Worm (Caenorhabditis elegans): ENCODE results near the gene clec-51.

The clec-51 gene

ce11 chrIV:8163687-8164086 lies at the start of gene clec-51:
Gene clec-51, minus strand, starts transcription at chrIV:8163800.
- no peak for TF ChIP-seq dao-5 (tag; optimal IDR thresholded peaks at IDR 0.05)
- TF ChIP-seq him-1 (tag; optimal IDR thresholded peaks at IDR 0.05) = no peak
- no peak for TF ChIP-seq W03F9.2 (tag; optimal IDR thresholded peaks at IDR 0.05)

DNA sequence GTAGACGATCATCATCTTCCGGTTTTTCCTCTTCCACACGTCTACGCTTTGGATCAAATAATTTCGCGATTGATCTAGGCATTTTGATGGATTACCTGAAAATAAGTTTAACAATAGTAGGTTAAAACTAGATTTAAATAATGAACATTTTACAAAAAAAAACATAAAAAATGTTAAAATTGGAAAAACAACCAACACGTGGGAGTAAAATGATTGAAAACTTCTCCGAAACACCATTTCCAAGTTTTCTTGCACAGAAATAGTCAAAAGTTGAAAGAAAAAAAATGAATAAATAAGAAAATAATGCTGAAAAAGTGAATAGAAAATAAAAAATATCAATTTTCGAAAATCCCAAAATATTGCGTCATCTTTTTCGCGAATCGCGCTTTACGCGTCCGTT lies 48.1 kb upstream of the clec-51 start, which contains the start of gene C07G1.7:
Gene C07G1.7 (minus strand): TSS at position 101 of the 400 bp plus-strand sequence.
- TF ChIP-seq dao-5 (tag; optimal IDR thresholded peaks at IDR 0.05) = no peak
- TF ChIP-seq him-1 (tag; optimal IDR thresholded peaks at IDR 0.05) = no peak
- no peak for TF ChIP-seq W03F9.2 (tag; optimal IDR thresholded peaks at IDR 0.05)

DNA sequence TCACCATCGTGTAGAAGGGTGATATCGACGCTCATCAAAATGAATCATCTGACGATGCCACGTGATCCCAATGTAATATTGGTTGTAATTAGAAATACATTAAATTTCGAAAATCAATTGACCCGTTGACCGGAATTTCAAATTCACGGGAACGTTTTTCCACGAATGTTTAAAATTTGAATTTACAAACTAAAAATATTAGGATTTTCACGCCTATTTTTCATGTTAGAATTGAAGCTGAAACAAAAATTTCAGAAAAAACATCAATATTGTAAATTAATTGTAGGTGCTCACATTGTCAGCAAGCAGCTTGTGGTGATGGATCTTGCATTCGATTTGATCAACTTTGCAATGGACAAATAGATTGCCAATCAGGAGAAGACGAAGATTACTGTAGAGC lies 46.7 kb upstream of the clec-51 start, which contains the start of gene C07G1.6:
Gene C07G1.6 (minus strand): TSS at position 101 of the 400 bp plus-strand sequence.
- TF ChIP-seq W03F9.2 (tag; optimal IDR thresholded peaks at IDR 0.05) (no peak), dao-5 (tag; optimal IDR thresholded peaks at IDR 0.05) (no peak), him-1 (tag; optimal IDR thresholded peaks at IDR 0.05) (no peak)

- TF ChIP-seq W03F9.2 (tag; optimal IDR thresholded peaks at IDR 0.05) = no peak
- TF ChIP-seq him-1 (tag; optimal IDR thresholded peaks at IDR 0.05) = no peak
- TF ChIP-seq dao-5 (tag; optimal IDR thresholded peaks at IDR 0.05) = no peak
Measured at ce11 chrIV:8208855-8209254, 45.3 kb upstream of the clec-51 start.

DNA sequence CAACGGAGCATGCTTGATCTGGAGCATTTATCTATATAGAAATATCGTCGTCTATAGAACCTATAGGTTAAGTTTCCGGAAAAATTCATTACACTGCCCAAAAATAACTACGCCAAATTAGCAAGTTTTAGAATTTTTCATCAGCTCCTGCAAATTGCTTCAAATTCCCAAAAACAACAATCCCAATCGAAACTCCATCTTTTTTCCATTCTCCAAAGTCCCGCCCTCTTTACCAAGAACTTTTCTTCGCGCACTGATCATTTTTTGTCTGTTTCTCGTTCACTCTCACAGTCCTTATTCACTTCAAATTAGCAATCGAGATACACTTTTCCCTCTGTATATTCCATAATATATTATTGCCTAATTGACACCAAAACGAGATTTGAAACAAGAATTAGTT lies 42.7 kb upstream of the clec-51 start, which contains the start of gene svh-1:
Gene svh-1 (plus strand): TSS at position 301 of the 400 bp plus-strand sequence.
- no peak for TF ChIP-seq dao-5 (tag; optimal IDR thresholded peaks at IDR 0.05)
- TF ChIP-seq W03F9.2 (tag; optimal IDR thresholded peaks at IDR 0.05) = no peak
- no peak for TF ChIP-seq him-1 (tag; optimal IDR thresholded peaks at IDR 0.05)

DNA sequence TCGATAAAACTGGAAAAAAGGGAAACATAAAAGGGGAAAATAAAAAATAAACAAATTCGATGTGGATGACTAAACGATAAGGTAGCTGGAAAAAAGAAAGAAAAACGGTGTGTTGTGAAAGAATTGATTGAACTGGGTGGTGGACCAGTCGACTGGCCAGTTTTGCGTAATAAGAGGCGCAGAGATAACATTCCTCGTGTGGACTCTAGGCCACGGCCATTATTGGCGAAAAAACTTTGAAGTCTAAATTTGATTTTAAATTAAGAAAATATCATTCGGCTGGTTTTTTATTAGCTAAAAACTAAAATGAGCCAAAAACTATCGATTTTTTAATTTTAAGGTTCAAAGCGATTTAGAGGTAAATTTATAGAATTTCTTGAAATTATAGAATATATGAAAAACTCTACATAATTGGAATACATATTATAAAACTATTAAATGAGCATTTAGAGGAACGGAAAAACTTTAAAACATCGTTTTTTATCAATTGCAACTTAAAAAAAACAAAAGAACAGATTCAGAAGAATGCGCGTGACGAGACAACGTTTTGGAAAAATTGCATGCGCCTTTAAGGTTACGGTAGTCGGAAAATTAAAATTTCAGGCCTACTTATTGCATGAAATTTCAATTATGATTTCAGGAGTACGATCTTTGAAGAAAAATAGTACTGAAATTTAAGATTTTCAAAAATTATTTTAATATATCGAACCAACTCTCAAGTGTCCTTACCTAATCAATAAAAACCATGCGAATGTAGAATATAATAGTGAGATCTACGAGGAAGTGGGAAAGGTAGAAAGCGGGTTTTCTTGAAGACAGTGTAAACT lies 41.9 kb upstream of the clec-51 start, which contains the start of gene hgrs-1:
Gene hgrs-1 (minus strand): TSS at position 777 of the 827 bp plus-strand sequence.
- no peak for TF ChIP-seq W03F9.2 (tag; optimal IDR thresholded peaks at IDR 0.05)
- no peak for TF ChIP-seq dao-5 (tag; optimal IDR thresholded peaks at IDR 0.05)
- TF ChIP-seq him-1 (tag; optimal IDR thresholded peaks at IDR 0.05) = no peak

ce11 chrIV:8203555-8203954 lies 40.0 kb upstream of the clec-51 start:
- TF ChIP-seq dao-5 (tag; optimal IDR thresholded peaks at IDR 0.05) (no peak), him-1 (tag; optimal IDR thresholded peaks at IDR 0.05) (no peak), W03F9.2 (tag; optimal IDR thresholded peaks at IDR 0.05) (no peak)

- no peak for TF ChIP-seq dao-5 (tag; optimal IDR thresholded peaks at IDR 0.05)
- TF ChIP-seq W03F9.2 (tag; optimal IDR thresholded peaks at IDR 0.05) = no peak
- no peak for TF ChIP-seq him-1 (tag; optimal IDR thresholded peaks at IDR 0.05)
Measured at ce11 chrIV:8201133-8201532, 37.5 kb upstream of the clec-51 start, which contains the start of gene glrx-22. Gene glrx-22, minus strand, starts transcription at chrIV:8201233.

ce11 chrIV:8199824-8200223 lies 36.2 kb upstream of the clec-51 start:
- TF ChIP-seq dao-5 (tag; optimal IDR thresholded peaks at IDR 0.05) (no peak), him-1 (tag; optimal IDR thresholded peaks at IDR 0.05) (no peak), W03F9.2 (tag; optimal IDR thresholded peaks at IDR 0.05) (no peak)

ce11 chrIV:8199274-8199673 lies 35.7 kb upstream of the clec-51 start:
- TF ChIP-seq W03F9.2 (tag; optimal IDR thresholded peaks at IDR 0.05) (no peak), him-1 (tag; optimal IDR thresholded peaks at IDR 0.05) (no peak)

DNA sequence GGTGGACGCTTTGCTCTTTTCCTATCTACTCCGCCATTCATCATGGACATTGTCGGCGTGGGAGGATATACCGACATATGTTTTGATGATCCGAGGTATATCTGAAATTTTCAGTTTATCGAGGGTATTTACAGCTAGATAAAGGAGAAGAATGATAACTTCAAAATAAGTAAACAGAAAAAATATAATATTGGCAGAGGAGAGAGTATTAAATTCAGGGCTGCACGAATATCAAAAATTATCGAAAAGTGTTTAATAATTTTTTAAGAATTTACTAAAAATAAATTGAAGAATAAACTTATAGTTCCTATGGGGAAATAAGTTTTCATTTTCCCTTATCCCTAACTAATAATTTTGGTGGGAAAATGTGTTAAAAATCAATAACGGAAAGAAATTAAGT lies 35.3 kb upstream of the clec-51 start, which contains the start of gene wsp-1:
Gene wsp-1 (minus strand): TSS at position 101 of the 400 bp plus-strand sequence.
- TF ChIP-seq W03F9.2 (tag; optimal IDR thresholded peaks at IDR 0.05) (no peak), him-1 (tag; optimal IDR thresholded peaks at IDR 0.05) (no peak)

ce11 chrIV:8192878-8193277 lies 29.3 kb upstream of the clec-51 start:
- TF ChIP-seq him-1 (tag; optimal IDR thresholded peaks at IDR 0.05) = no peak
- no peak for TF ChIP-seq dao-5 (tag; optimal IDR thresholded peaks at IDR 0.05)
- TF ChIP-seq W03F9.2 (tag; optimal IDR thresholded peaks at IDR 0.05) = no peak

ce11 chrIV:8189667-8190066 lies 26.1 kb upstream of the clec-51 start:
- no peak for TF ChIP-seq W03F9.2 (tag; optimal IDR thresholded peaks at IDR 0.05)
- TF ChIP-seq dao-5 (tag; optimal IDR thresholded peaks at IDR 0.05) = no peak
- TF ChIP-seq him-1 (tag; optimal IDR thresholded peaks at IDR 0.05) = no peak

DNA sequence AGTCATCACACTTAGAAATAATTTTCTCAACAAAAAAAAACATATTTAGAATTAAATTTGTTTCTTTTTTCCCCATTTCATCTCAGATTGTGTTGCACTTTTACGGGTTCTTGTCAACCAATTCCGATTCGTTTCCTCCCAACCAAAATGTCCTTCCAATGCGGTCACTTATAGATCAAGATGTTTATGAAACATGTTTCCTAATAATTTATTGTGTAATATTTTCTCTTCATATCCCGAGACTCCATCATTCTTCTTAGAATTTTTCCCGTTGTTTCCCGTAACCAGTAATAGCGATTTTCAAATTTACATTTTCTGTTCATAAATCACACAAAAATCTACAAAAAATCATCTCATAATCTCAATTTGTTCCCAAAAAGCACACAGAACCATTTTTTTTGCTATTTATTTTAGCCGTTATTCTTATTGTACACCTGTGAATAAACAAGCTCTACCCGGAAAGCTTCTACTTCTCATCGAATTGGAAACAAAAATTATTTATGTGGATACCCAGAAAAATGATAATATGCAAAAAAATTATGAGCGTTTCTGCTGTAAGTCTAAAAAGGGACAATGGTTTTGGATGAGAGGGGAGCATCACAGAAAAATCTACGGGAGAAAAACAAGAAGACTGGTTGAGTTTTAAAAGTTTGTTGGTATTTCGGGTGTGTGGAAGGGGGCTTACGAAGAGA lies 25.0 kb upstream of the clec-51 start:
- TF ChIP-seq him-1 (tag; optimal IDR thresholded peaks at IDR 0.05) (no peak), dao-5 (tag; optimal IDR thresholded peaks at IDR 0.05) (no peak), W03F9.2 (tag; optimal IDR thresholded peaks at IDR 0.05) (no peak)

Measured in whole organism, L4/young adult.